Worm (Caenorhabditis elegans) whole organism, L4 larva: Measurements from ENCODE around the gene Y46G5A.28.

Source experiments
- F37D6.2 ChIP-seq: sonication (generic microtip); optimal IDR thresholded peaks from 2 replicates; lab custom pipeline; 2016; ENCODE audit warnings: mild to moderate bottlenecking, missing genetic modification characterization, missing compliant biosample characterization
- F49E8.2 ChIP-seq: sonication (generic microtip); optimal IDR thresholded peaks from 2 replicates; lab custom pipeline; 2016; ENCODE audit warnings: missing compliant biosample characterization, mild to moderate bottlenecking, missing genetic modification characterization, borderline replicate concordance
- Y105C5A.15 ChIP-seq: fragments of 200-800 bp; sonication (Bioruptor generic); IDR thresholded peaks from 2 replicates; pipeline ENCODE4 v1.3.6; 2022; ENCODE audit warnings: missing genetic modification characterization, missing compliant biosample characterization
- Y48G9A.11 ChIP-seq: fragments of 200-800 bp; sonication (Bioruptor generic); IDR thresholded peaks from 2 replicates; pipeline ENCODE4 v1.3.6; 2022; ENCODE audit warnings: missing genetic modification reagents, missing genetic modification characterization, missing compliant biosample characterization
- ZK337.2 ChIP-seq: fragments of 200-800 bp; sonication (Bioruptor generic); IDR thresholded peaks from 2 replicates; pipeline ENCODE4 v1.3.6; 2022; ENCODE audit warnings: missing genetic modification reagents, missing genetic modification characterization, missing compliant biosample characterization
- aha-1 ChIP-seq: fragments of 150-350 bp; peaks from one replicate; lab custom pipeline; 2014; ENCODE audit warnings: missing biosample characterization, missing genetic modification characterization
- cey-2 ChIP-seq: sonication (generic microtip); optimal IDR thresholded peaks from 3 replicates; lab custom pipeline; 2017; ENCODE audit warnings: missing genetic modification characterization, mild to moderate bottlenecking, missing compliant biosample characterization, antibody characterized with exemption, borderline replicate concordance; ENCODE audit not compliant: insufficient read depth
- daf-16 ChIP-seq, 3 experiments: sonication (generic microtip); optimal IDR thresholded peaks; 2 replicates each; lab custom pipeline; 2016 to 2017; ENCODE audit warnings: missing genetic modification characterization in 3 of 3, missing genetic modification reagents in 3 of 3, mild to moderate bottlenecking in 2 of 3, missing compliant biosample characterization in 2 of 3, missing biosample characterization in 1 of 3, moderate library complexity in 1 of 3
- dmd-9 ChIP-seq: fragments of 200-800 bp; sonication (Bioruptor generic); IDR thresholded peaks from 2 replicates; pipeline ENCODE4 v1.3.6; 2022; ENCODE audit warnings: missing genetic modification reagents, missing genetic modification characterization, missing compliant biosample characterization
- dve-1 ChIP-seq: sonication (generic microtip); optimal IDR thresholded peaks from 2 replicates; lab custom pipeline; 2017; ENCODE audit warnings: antibody characterized with exemption, mild to moderate bottlenecking, missing genetic modification characterization, missing compliant biosample characterization; ENCODE audit not compliant: insufficient read depth
- egl-43 ChIP-seq: fragments of 200-800 bp; sonication (Bioruptor generic); IDR thresholded peaks from 2 replicates; pipeline ENCODE4 v1.3.6; 2022; ENCODE audit warnings: missing genetic modification reagents, missing genetic modification characterization, missing compliant biosample characterization
- hif-1 ChIP-seq, 2 experiments: sonication (generic microtip); optimal IDR thresholded peaks; 2 replicates each; lab custom pipeline; 2016 to 2017; ENCODE audit warnings: missing compliant biosample characterization in 2 of 2, missing genetic modification characterization in 2 of 2, missing genetic modification reagents in 2 of 2, missing genotype in 2 of 2, mild to moderate bottlenecking in 1 of 2
- hlh-11 ChIP-seq: fragments of 200-800 bp; sonication (Bioruptor generic); optimal IDR thresholded peaks from 2 replicates; lab custom pipeline; 2018; ENCODE audit warnings: mild to moderate bottlenecking, missing genetic modification characterization, missing compliant biosample characterization
- lin-15B ChIP-seq: fragments of 150-350 bp; sonication (generic microtip); optimal IDR thresholded peaks from 3 replicates; lab custom pipeline; 2014; ENCODE audit warnings: missing biosample characterization, missing genetic modification characterization
- lin-29 ChIP-seq: fragments of 200-800 bp; sonication (Bioruptor generic); IDR thresholded peaks from 2 replicates; pipeline ENCODE4 v1.3.6; 2022; ENCODE audit warnings: missing genetic modification reagents, missing genetic modification characterization, missing compliant biosample characterization
- lin-38 ChIP-seq: fragments of 200-800 bp; sonication (Bioruptor generic); IDR thresholded peaks from 2 replicates; pipeline ENCODE4 v1.3.6; 2022; ENCODE audit warnings: missing genetic modification reagents, missing genetic modification characterization, missing compliant biosample characterization
- madf-9 ChIP-seq: fragments of 200-800 bp; sonication (Bioruptor generic); conservative IDR thresholded peaks from 2 replicates; pipeline ENCODE4 v1.3.6; 2022; ENCODE audit warnings: missing genetic modification reagents, missing genetic modification characterization, missing compliant biosample characterization
- mes-2 ChIP-seq: sonication (generic microtip); optimal IDR thresholded peaks from 2 replicates; lab custom pipeline; 2016; ENCODE audit warnings: missing genotype, mild to moderate bottlenecking, missing genetic modification characterization, missing compliant biosample characterization; ENCODE audit not compliant: poor library complexity, severe bottlenecking
- nhr-237 ChIP-seq: sonication (generic microtip); optimal IDR thresholded peaks from 2 replicates; lab custom pipeline; 2017; ENCODE audit warnings: missing biosample characterization, missing genetic modification characterization
- php-3 ChIP-seq: fragments of 200-800 bp; sonication (Bioruptor generic); IDR thresholded peaks from 2 replicates; pipeline ENCODE4 v1.3.6; 2022; ENCODE audit warnings: missing genetic modification reagents, missing genetic modification characterization, missing compliant biosample characterization
- pqm-1 ChIP-seq: sonication (generic microtip); optimal IDR thresholded peaks from 2 replicates; lab custom pipeline; 2017; ENCODE audit warnings: missing biosample characterization, missing genetic modification characterization
- sdz-12 ChIP-seq: fragments of 200-800 bp; sonication (Bioruptor generic); optimal IDR thresholded peaks from 2 replicates; lab custom pipeline; 2018; ENCODE audit warnings: mild to moderate bottlenecking, missing genetic modification characterization, missing compliant biosample characterization
- set-16 ChIP-seq: fragments of 200-800 bp; sonication (Bioruptor generic); IDR thresholded peaks from 2 replicates; pipeline ENCODE4 v1.3.6; 2022; ENCODE audit warnings: missing genetic modification reagents, missing genetic modification characterization, missing compliant biosample characterization
- snpc-1.2 ChIP-seq: fragments of 200-800 bp; sonication (Bioruptor generic); IDR thresholded peaks from 2 replicates; pipeline ENCODE4 v1.3.6; 2022; ENCODE audit warnings: missing genetic modification reagents, missing genetic modification characterization, missing compliant biosample characterization
- spr-1 ChIP-seq: sonication (generic microtip); optimal IDR thresholded peaks from 2 replicates; lab custom pipeline; 2016; ENCODE audit warnings: mild to moderate bottlenecking, missing genetic modification characterization, missing compliant biosample characterization
- spr-3 ChIP-seq: fragments of 200-800 bp; sonication (Bioruptor generic); optimal IDR thresholded peaks from 2 replicates; lab custom pipeline; 2018; ENCODE audit warnings: mild to moderate bottlenecking, missing genetic modification characterization, missing compliant biosample characterization
- tag-97 ChIP-seq: fragments of 200-800 bp; sonication (Bioruptor generic); IDR thresholded peaks from 2 replicates; pipeline ENCODE4 v1.3.6; 2022; ENCODE audit warnings: missing genetic modification characterization, missing compliant biosample characterization
- zag-1 ChIP-seq: fragments of 150-350 bp; optimal IDR thresholded peaks from 2 replicates; lab custom pipeline; 2014; ENCODE audit warnings: missing biosample characterization, missing genetic modification characterization
- zip-2 ChIP-seq: fragments of 150-350 bp; optimal IDR thresholded peaks from 2 replicates; lab custom pipeline; 2014; ENCODE audit warnings: missing biosample characterization, missing genetic modification characterization

Gene Y46G5A.28

ce11 chrII:12806602-12807182 is 43.5 kb upstream of the Y46G5A.28 start, which contains the start of gene spds-1:
Gene spds-1, plus strand, starts transcription at chrII:12806899.
- no peak for TF ChIP-seq dve-1 (tag; lab: Kevin White, UChicago)
- peak; percentile 48 for TF ChIP-seq pqm-1 (tag; lab: Kevin White, UChicago)
- peak; percentile 8 for TF ChIP-seq hlh-11
- no peak for TF ChIP-seq Y48G9A.11 (GFP tag; lab: Robert Waterston, UW)
- no peak for TF ChIP-seq tag-97 (GFP tag; lab: Robert Waterston, UW)
- no peak for TF ChIP-seq dmd-9 (GFP tag; lab: Robert Waterston, UW)
- no peak for TF ChIP-seq spr-3 (GFP tag; lab: Kevin White, UChicago)
- TF ChIP-seq set-16 (GFP tag; lab: Robert Waterston, UW): peak; percentile 60
- TF ChIP-seq sdz-12: no peak
- TF ChIP-seq spr-1: no peak

- no peak for TF ChIP-seq lin-29 (GFP tag; lab: Robert Waterston, UW)
- TF ChIP-seq php-3 (GFP tag; lab: Robert Waterston, UW): no peak
- TF ChIP-seq lin-15B (tag; lab: Kevin White, UChicago): no peak
- no peak for TF ChIP-seq mes-2
- peak; percentile 68 for TF ChIP-seq F49E8.2 (tag; lab: Kevin White, UChicago)
- peak; percentile 36; the same call in 1 of the 2 replicates for TF ChIP-seq lin-38
- TF ChIP-seq daf-16 (GFP tag; optimal IDR thresholded peaks at IDR 0.05; lab: Kevin White, UChicago): no peak
- no peak for TF ChIP-seq daf-16 (tag; optimal IDR thresholded peaks at IDR 0.05; lab: Kevin White, UChicago)
- no peak for TF ChIP-seq spr-1
- TF ChIP-seq egl-43: no peak
- TF ChIP-seq nhr-237 (tag; lab: Kevin White, UChicago): no peak
Measured at ce11 chrII:12808746-12809145, 41.5 kb upstream of the Y46G5A.28 start.

- TF ChIP-seq zip-2 (tag; lab: Kevin White, UChicago) (peak; percentile 87), zag-1 (no peak), lin-38 (no peak), hif-1 (tag; optimal IDR thresholded peaks at IDR 0.05; lab: Kevin White, UChicago) (peak in 1 of 2 experiments; percentile 37)
Measured at ce11 chrII:12809725-12810124, 40.5 kb upstream of the Y46G5A.28 start.

ce11 chrII:12810709-12811108 is 39.5 kb upstream of the Y46G5A.28 start, which contains the start of gene Y46G5A.20:
Gene Y46G5A.20, plus strand, starts transcription at chrII:12811009.
- TF ChIP-seq sdz-12: no peak
- no peak for TF ChIP-seq egl-43
- TF ChIP-seq ZK337.2 (GFP tag; lab: Robert Waterston, UW): no peak
- no peak for TF ChIP-seq daf-16 (GFP tag; optimal IDR thresholded peaks at IDR 0.05; lab: Kevin White, UChicago)
- peak; percentile 52 for TF ChIP-seq daf-16 (tag; optimal IDR thresholded peaks at IDR 0.05; lab: Kevin White, UChicago)
- no peak for TF ChIP-seq snpc-1.2 (GFP tag; lab: Robert Waterston, UW)
- TF ChIP-seq madf-9 (GFP tag; lab: Robert Waterston, UW): no peak
- peak; percentile 15 for TF ChIP-seq pqm-1 (tag; lab: Kevin White, UChicago)
- no peak for TF ChIP-seq F37D6.2 (tag; lab: Kevin White, UChicago)
- TF ChIP-seq cey-2: no peak

ce11 chrII:12813253-12813652 is 37.0 kb upstream of the Y46G5A.28 start:
- TF ChIP-seq Y105C5A.15 (GFP tag; lab: Robert Waterston, UW) (no peak), aha-1 (tag; lab: Kevin White, UChicago) (peak; percentile 95)
